Fruit fly (Drosophila melanogaster): Measurements from ENCODE around the gene CG15170.

DNA sequence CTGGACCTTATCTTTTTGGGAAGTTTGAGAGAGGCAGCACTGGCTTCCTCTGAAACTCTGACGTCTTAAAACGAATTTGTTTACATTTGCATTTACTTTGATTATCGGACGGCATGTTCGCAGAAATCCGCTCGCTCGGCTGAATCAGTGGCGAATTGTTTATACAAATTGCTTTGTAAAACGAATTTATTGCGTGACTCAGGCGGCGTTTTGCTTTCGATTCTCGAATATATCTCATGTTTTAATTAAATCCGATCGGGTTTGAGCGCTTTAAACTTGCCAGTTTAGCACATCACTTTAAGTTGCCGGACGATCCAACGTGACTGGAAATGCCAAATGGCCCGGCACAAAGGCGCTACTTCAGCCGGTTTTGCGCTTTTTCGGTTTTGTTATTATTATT lies 5.9 kb downstream of the CG15170 start:
- TF ChIP-seq Mnt (GFP tag; optimal IDR thresholded peaks at IDR 0.05) (no peak), CG7045 (GFP tag; optimal IDR thresholded peaks at IDR 0.05) (no peak), cic (GFP tag; optimal IDR thresholded peaks at IDR 0.05) (peak; percentile 15), pad (GFP tag; optimal IDR thresholded peaks at IDR 0.05) (no peak), CG14711 (tag; optimal IDR thresholded peaks at IDR 0.05) (no peak), tj (GFP tag; optimal IDR thresholded peaks at IDR 0.05) (peak; percentile 51), CG12768 (GFP tag; optimal IDR thresholded peaks at IDR 0.05) (no peak), CG33017 (tag; optimal IDR thresholded peaks at IDR 0.05) (peak; percentile 5), CG5204 (GFP tag; optimal IDR thresholded peaks at IDR 0.05) (no peak), kay (GFP tag; ENCODE audit: borderline replicate concordance) (no peak), CG1620 (GFP tag; optimal IDR thresholded peaks at IDR 0.05) (no peak)

Measured in whole organism, adult.